Fruit fly (Drosophila melanogaster): ENCODE results near the gene CG31600.

Gene CG31600

DNA sequence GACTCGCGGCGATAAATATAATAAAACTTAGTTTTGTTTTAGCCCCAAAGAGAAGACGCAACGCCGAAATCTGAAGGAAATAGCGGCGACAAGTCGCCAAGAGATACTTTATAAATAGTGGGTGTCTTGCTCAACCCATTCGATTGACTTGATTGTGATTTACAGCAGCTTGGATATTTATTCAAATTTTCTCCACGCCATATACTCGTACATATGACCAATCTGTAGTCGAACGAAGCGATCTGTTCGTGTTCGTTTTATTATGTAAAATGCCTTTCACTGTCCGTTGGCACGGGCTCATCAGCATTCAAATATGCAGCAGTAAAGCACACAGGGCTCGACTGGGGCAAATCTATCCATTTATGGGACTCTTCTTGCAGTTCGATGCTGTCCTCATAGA is 29.7 kb downstream of the CG31600 start:
- TF ChIP-seq CG12768 (GFP tag; optimal IDR thresholded peaks at IDR 0.05) (no peak), CG7045 (GFP tag; optimal IDR thresholded peaks at IDR 0.05) (no peak), tj (GFP tag; optimal IDR thresholded peaks at IDR 0.05) (no peak), cic (GFP tag; optimal IDR thresholded peaks at IDR 0.05) (no peak), CG5204 (GFP tag; optimal IDR thresholded peaks at IDR 0.05) (no peak)

DNA sequence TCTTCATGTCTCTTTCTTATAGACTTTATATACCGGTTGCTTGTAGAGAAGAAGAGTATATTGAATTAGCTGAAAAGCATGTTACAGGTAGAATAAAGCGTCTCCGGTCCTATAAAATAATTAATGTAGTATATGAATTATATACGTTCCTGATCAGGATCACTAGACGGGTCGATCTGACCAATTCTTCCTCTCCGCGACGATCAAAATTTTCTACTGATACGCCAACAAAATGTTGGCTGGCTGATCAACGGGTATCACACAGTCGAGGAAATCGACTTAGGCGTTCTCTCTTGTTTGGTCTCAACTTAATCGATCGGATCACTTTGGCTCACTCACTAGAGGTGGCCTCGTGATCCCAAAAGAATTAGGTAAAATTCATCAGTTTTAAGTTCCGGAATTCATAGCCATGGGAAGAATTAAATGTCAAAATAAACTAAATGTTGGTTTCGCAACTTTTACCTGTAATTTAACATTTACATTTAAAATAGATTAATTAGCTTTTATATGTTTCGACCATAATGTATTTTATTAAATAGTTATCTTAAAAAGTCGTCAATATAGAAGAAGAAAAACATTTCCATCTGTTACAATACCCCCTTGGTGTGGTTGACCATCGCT is 33.5 kb downstream of the CG31600 start:
- TF ChIP-seq cnc (optimal IDR thresholded peaks at IDR 0.05) (no peak), Mnt (GFP tag; optimal IDR thresholded peaks at IDR 0.05) (no peak), CG5204 (GFP tag; optimal IDR thresholded peaks at IDR 0.05) (no peak)

DNA sequence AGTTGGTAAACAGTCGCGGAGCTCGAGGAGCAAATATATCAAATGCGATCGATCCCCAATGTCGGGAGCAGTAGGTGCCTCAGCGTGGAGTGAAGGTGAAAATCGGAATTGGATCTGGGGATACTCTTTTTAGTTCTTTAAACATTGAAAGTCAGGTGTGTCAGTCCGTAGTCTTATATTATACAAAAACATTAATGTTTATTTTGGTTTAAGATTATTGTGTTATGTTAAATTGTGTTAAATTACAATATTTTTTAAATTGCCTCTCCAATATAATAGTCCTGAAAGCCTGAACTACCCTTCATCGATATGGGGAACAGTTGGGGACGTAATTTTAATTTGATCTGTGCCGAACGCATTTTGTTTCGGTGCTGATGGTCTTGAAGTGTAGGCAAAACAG is 35.7 kb downstream of the CG31600 start:
- TF ChIP-seq kay (GFP tag; ENCODE audit: borderline replicate concordance) (no peak), CG7101 (tag; optimal IDR thresholded peaks at IDR 0.05) (no peak), ovo (GFP tag; optimal IDR thresholded peaks at IDR 0.05) (no peak), Clk (GFP tag; optimal IDR thresholded peaks at IDR 0.05) (no peak)

DNA sequence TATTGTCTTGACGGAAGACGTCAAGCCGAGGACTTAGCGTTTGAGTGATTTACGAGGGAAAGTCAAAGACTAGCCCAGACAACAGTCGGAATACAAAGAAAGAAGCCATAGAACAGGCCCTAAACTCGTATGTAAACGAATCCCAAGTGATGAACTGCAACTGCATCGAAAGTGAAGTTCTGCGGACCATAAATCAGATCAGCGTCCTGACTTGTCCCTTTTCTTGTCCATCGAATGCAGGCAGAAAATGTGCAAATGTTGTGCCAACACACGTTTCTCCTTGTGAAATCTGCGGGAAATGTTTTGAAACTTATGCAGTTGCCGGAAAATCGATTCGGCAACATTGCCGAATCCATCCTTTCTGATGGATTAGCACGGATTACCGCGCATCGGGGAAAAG is 38.2 kb downstream of the CG31600 start:
- TF ChIP-seq tj (GFP tag; optimal IDR thresholded peaks at IDR 0.05) (no peak), CG5204 (GFP tag; optimal IDR thresholded peaks at IDR 0.05) (no peak), cnc (optimal IDR thresholded peaks at IDR 0.05) (no peak), Hr96 (GFP tag; optimal IDR thresholded peaks at IDR 0.05) (no peak), kay (GFP tag; ENCODE audit: borderline replicate concordance) (no peak), CG11617 (GFP tag; optimal IDR thresholded peaks at IDR 0.05) (no peak), CG12768 (GFP tag; optimal IDR thresholded peaks at IDR 0.05) (no peak), toe (GFP tag; optimal IDR thresholded peaks at IDR 0.05) (no peak), CG14711 (tag; optimal IDR thresholded peaks at IDR 0.05) (no peak)

- TF ChIP-seq CG5204 (GFP tag; optimal IDR thresholded peaks at IDR 0.05) (no peak), CG7101 (tag; optimal IDR thresholded peaks at IDR 0.05) (no peak), CG11617 (GFP tag; optimal IDR thresholded peaks at IDR 0.05) (no peak)
These were observed 41.5 kb downstream of the CG31600 start for dm6 chr2L:21873696-21874095.

DNA sequence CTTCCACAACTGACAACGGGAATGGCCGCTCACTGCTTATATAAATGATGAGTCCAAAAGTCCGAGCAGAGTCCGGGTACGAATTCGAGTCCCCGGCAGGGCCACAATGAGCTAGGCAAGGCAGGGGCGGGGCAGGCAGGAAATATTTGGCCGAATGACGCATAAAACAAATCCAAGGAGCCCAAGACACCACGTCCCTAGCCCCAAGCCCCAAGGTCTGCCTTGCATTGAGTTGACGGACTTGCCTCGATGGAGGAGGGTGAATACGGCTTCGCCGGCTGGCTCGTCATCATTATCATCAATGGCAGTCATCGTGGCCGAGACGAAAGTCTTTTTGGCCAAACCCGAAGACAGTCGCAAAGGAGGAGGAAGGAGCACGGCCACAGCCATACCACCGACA is 43.5 kb downstream of the CG31600 start:
- TF ChIP-seq bab1 (GFP tag; optimal IDR thresholded peaks at IDR 0.05): no peak
- no peak for TF ChIP-seq CG14711 (tag; optimal IDR thresholded peaks at IDR 0.05)
- TF ChIP-seq CG7045 (GFP tag; optimal IDR thresholded peaks at IDR 0.05): no peak

dm6 chr2L:21868712-21869280 is 46.4 kb downstream of the CG31600 start:
- TF ChIP-seq CG12768 (GFP tag; optimal IDR thresholded peaks at IDR 0.05) (no peak), CG11617 (GFP tag; optimal IDR thresholded peaks at IDR 0.05) (no peak), ovo (GFP tag; optimal IDR thresholded peaks at IDR 0.05) (no peak), CG33017 (tag; optimal IDR thresholded peaks at IDR 0.05) (no peak), Hr96 (GFP tag; optimal IDR thresholded peaks at IDR 0.05) (no peak), CG14711 (tag; optimal IDR thresholded peaks at IDR 0.05) (no peak), kay (GFP tag; ENCODE audit: borderline replicate concordance) (no peak)

DNA sequence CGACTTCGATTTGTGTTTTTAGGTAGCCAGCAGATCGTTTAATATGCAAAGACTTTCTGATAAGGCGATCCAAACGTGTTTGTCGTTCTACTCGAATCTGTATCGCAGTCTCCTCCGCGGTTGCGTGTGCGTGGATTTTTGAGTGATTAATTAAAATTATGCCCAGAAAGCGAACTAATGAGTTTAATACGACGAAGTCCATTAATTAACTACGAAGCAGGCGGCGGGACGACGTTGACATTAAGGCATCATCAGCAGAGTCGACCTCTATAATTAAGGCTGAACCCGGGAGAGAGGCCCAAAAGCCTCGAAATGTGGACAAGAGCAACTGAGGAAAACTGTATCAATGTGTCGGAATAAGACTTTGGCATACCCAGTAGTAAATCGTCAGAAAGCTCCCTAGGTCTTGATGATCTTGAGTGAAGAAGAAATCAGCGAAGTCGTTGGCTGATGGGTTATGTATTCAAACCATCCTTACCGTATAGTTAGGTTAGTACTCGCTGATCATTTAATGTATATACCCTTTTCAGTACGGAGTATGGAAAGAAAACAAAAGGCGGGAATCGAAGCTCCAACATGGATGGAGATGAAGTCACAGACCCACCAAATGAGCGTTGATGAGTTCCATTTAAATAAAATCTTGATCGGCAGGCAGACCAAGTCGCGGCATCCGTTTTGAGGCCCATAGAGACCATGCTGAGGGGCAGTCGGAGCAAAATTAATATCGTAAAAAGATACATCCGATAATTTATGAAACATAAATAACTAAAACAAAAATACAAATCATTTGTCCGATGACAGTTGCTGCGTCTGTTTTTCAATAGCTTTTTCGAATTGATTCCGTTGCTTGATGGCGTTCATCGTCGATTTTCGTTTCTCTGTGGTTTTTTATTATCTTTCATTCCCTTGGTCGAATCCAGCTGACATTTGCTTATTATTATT is 47.8 kb downstream of the CG31600 start:
- TF ChIP-seq Clk (GFP tag; optimal IDR thresholded peaks at IDR 0.05): no peak
- TF ChIP-seq CG7101 (tag; optimal IDR thresholded peaks at IDR 0.05): no peak
- TF ChIP-seq CG11617 (GFP tag; optimal IDR thresholded peaks at IDR 0.05): no peak
- no peak for TF ChIP-seq Crg-1 (GFP tag; optimal IDR thresholded peaks at IDR 0.05)
- no peak for TF ChIP-seq toe (GFP tag; optimal IDR thresholded peaks at IDR 0.05)
- TF ChIP-seq CG12768 (GFP tag; optimal IDR thresholded peaks at IDR 0.05): no peak
- no peak for TF ChIP-seq CG7045 (GFP tag; optimal IDR thresholded peaks at IDR 0.05)

DNA sequence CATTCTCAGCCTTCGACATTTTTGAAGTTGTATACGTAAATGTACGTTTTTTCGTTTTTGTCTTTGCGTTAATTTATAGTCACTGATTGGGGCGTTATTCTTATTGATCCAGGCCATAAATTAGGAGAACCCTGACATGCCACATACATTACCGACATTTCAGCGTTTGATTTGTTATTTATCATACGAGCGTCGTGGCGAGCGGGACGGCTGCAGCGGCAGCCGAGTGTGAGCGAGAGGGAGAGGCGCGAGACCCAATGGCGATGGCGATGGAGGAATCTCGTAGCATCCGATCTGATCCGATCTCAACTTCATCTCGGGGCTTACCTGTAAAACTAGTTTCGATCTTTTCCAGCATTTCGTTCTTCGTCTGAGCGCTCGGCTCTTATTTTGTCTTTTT is 48.8 kb downstream of the CG31600 start:
- TF ChIP-seq Clk (GFP tag; optimal IDR thresholded peaks at IDR 0.05): no peak
- TF ChIP-seq cnc (optimal IDR thresholded peaks at IDR 0.05): no peak

Measured in whole organism, adult.